Worm (Caenorhabditis elegans) whole organism, young adult: ENCODE results near the gene Y60A3A.25.

Experiments
- B0035.1 ChIP-seq: sonication (generic microtip); optimal IDR thresholded peaks from 2 replicates; lab custom pipeline; 2016; ENCODE audit warnings: missing genetic modification characterization, mild to moderate bottlenecking, missing compliant biosample characterization, missing genotype, missing genetic modification reagents
- B0261.1 ChIP-seq: sonication (generic microtip); optimal IDR thresholded peaks from 2 replicates; lab custom pipeline; 2016; ENCODE audit warnings: mild to moderate bottlenecking, missing genetic modification characterization, moderate library complexity, missing compliant biosample characterization
- D2030.7 ChIP-seq: fragments of 200-800 bp; sonication (Bioruptor generic); IDR thresholded peaks from 2 replicates; pipeline ENCODE4 v1.3.6; 2022; ENCODE audit warnings: missing genetic modification reagents, missing genetic modification characterization, missing compliant biosample characterization
- F22D6.2 ChIP-seq: sonication (generic microtip); optimal IDR thresholded peaks from 2 replicates; lab custom pipeline; 2016; ENCODE audit warnings: mild to moderate bottlenecking, missing genetic modification characterization, missing compliant biosample characterization
- F37B4.10 ChIP-seq: fragments of 200-800 bp; sonication (Bioruptor generic); IDR thresholded peaks from 2 replicates; pipeline ENCODE4 v1.3.6; 2022; ENCODE audit warnings: missing genetic modification characterization, missing compliant biosample characterization
- F57C9.4 ChIP-seq: sonication (generic microtip); optimal IDR thresholded peaks from 2 replicates; lab custom pipeline; 2017; ENCODE audit warnings: mild to moderate bottlenecking, missing genetic modification characterization, missing compliant biosample characterization
- T07F8.4 ChIP-seq: sonication (generic microtip); optimal IDR thresholded peaks from 2 replicates; lab custom pipeline; 2016; ENCODE audit warnings: mild to moderate bottlenecking, missing genetic modification characterization, moderate library complexity, missing compliant biosample characterization
- Y67H2A.10 ChIP-seq: fragments of 200-800 bp; sonication (Bioruptor generic); conservative IDR thresholded peaks from 2 replicates; pipeline ENCODE4 v1.3.6; 2022; ENCODE audit warnings: missing genetic modification reagents, missing genetic modification characterization, missing compliant biosample characterization
- Y95B8A.8 ChIP-seq: fragments of 200-800 bp; sonication (Bioruptor generic); IDR thresholded peaks from 2 replicates; pipeline ENCODE4 v1.3.6; 2022; ENCODE audit warnings: missing genetic modification reagents, missing genetic modification characterization, missing compliant biosample characterization
- atf-7 ChIP-seq: sonication (generic microtip); optimal IDR thresholded peaks from 2 replicates; lab custom pipeline; 2017; ENCODE audit warnings: mild to moderate bottlenecking, missing genetic modification characterization, missing compliant biosample characterization
- attf-3 ChIP-seq: fragments of 200-800 bp; sonication (Bioruptor generic); conservative IDR thresholded peaks from 2 replicates; pipeline ENCODE4 v1.3.6; 2022; ENCODE audit warnings: missing genetic modification reagents, missing genetic modification characterization, missing compliant biosample characterization
- bed-1 ChIP-seq: fragments of 200-800 bp; sonication (Bioruptor generic); IDR thresholded peaks from 2 replicates; pipeline ENCODE4 v1.3.6; 2022; ENCODE audit warnings: missing genetic modification reagents, missing genetic modification characterization, missing compliant biosample characterization
- cebp-1 ChIP-seq, 2 experiments: fragments of 200-800 bp in 1 of 2; sonication (Bioruptor generic) in 1 of 2; sonication (generic microtip) in 1 of 2; IDR thresholded peaks in 1 of 2; optimal IDR thresholded peaks in 1 of 2; 2 replicates each; pipeline versions ENCODE4 v1.3.6 to Lab custom; 2017 to 2022; ENCODE audit warnings: missing compliant biosample characterization in 2 of 2, missing genetic modification characterization in 2 of 2, mild to moderate bottlenecking in 1 of 2, missing genetic modification reagents in 1 of 2, moderate library complexity in 1 of 2
- ceh-100 ChIP-seq: fragments of 200-800 bp; sonication (Bioruptor generic); IDR thresholded peaks from 2 replicates; pipeline ENCODE4 v1.3.6; 2022; ENCODE audit warnings: missing genetic modification reagents, missing genetic modification characterization, missing compliant biosample characterization
- dox-1 ChIP-seq: fragments of 200-800 bp; sonication (Bioruptor generic); IDR thresholded peaks from 2 replicates; pipeline ENCODE4 v1.3.6; 2022; ENCODE audit warnings: missing genetic modification reagents, missing genetic modification characterization, missing compliant biosample characterization
- dpff-1 ChIP-seq: sonication (generic microtip); optimal IDR thresholded peaks from 2 replicates; lab custom pipeline; 2017; ENCODE audit warnings: mild to moderate bottlenecking, missing genetic modification characterization, missing compliant biosample characterization
- egl-44 ChIP-seq: fragments of 200-800 bp; sonication (Bioruptor generic); IDR thresholded peaks from 2 replicates; pipeline ENCODE4 v1.3.6; 2022; ENCODE audit warnings: missing genetic modification reagents, missing genetic modification characterization, missing compliant biosample characterization
- egrh-3 ChIP-seq: fragments of 200-800 bp; sonication (Bioruptor generic); IDR thresholded peaks from 2 replicates; pipeline ENCODE4 v1.3.6; 2022; ENCODE audit warnings: missing genetic modification reagents, missing genetic modification characterization, missing compliant biosample characterization
- hsf-1 ChIP-seq: fragments of 200-800 bp; sonication (Bioruptor generic); IDR thresholded peaks from 2 replicates; pipeline ENCODE4 v1.3.6; 2022; ENCODE audit warnings: missing genetic modification reagents, missing genetic modification characterization, missing compliant biosample characterization
- lag-1 ChIP-seq: fragments of 200-800 bp; sonication (Bioruptor generic); IDR thresholded peaks from 2 replicates; pipeline ENCODE4 v1.3.6; 2022; ENCODE audit warnings: missing genetic modification reagents, missing genetic modification characterization, missing compliant biosample characterization
- let-607 ChIP-seq, 2 experiments: fragments of 200-800 bp in 1 of 2; sonication (Bioruptor generic) in 1 of 2; sonication (generic microtip) in 1 of 2; optimal IDR thresholded peaks; 2 replicates each; lab custom pipeline; 2016 to 2018; ENCODE audit warnings: mild to moderate bottlenecking in 2 of 2, missing compliant biosample characterization in 2 of 2, missing genetic modification characterization in 2 of 2, moderate library complexity in 2 of 2, missing genotype in 1 of 2
- lir-1 ChIP-seq: fragments of 200-800 bp; sonication (Bioruptor generic); conservative IDR thresholded peaks from 2 replicates; pipeline ENCODE4 v1.3.6; 2022; ENCODE audit warnings: missing genetic modification reagents, missing genetic modification characterization, missing compliant biosample characterization
- madf-8 ChIP-seq: fragments of 200-800 bp; sonication (Bioruptor generic); conservative IDR thresholded peaks from 2 replicates; pipeline ENCODE4 v1.3.6; 2022; ENCODE audit warnings: missing genetic modification reagents, missing genetic modification characterization, missing compliant biosample characterization
- mxl-1 ChIP-seq: sonication (generic microtip); optimal IDR thresholded peaks from 2 replicates; lab custom pipeline; 2016; ENCODE audit warnings: missing genetic modification characterization, missing compliant biosample characterization
- nfya-2 ChIP-seq: fragments of 200-800 bp; sonication (Bioruptor generic); IDR thresholded peaks from 2 replicates; pipeline ENCODE4 v1.3.6; 2022; ENCODE audit warnings: missing genetic modification reagents, missing genetic modification characterization, missing compliant biosample characterization
- nhr-80 ChIP-seq: sonication (generic microtip); optimal IDR thresholded peaks from 2 replicates; lab custom pipeline; 2016; ENCODE audit warnings: missing genetic modification characterization, missing compliant biosample characterization
- rec-8 ChIP-seq, 2 experiments: sonication (generic microtip); optimal IDR thresholded peaks; 2 replicates each; lab custom pipeline; 2016; ENCODE audit warnings: mild to moderate bottlenecking in 2 of 2, missing genetic modification characterization in 2 of 2, missing genetic modification reagents in 2 of 2, missing genotype in 2 of 2, missing biosample characterization in 1 of 2, missing compliant biosample characterization in 1 of 2, moderate library complexity in 1 of 2
- sea-2 ChIP-seq: fragments of 200-800 bp; sonication (Bioruptor generic); IDR thresholded peaks from 2 replicates; pipeline ENCODE4 v1.3.6; 2022; ENCODE audit warnings: missing genetic modification characterization, missing compliant biosample characterization
- snpc-1.1 ChIP-seq: sonication (generic microtip); optimal IDR thresholded peaks from 2 replicates; lab custom pipeline; 2017; ENCODE audit warnings: missing genetic modification characterization, mild to moderate bottlenecking, missing compliant biosample characterization, antibody characterized with exemption, moderate library complexity, missing genotype, missing genetic modification reagents; ENCODE audit not compliant: insufficient read depth
- snpc-4 ChIP-seq, 5 experiments: fragments of 150-350 bp in 1 of 5; sonication (generic microtip) in 4 of 5; optimal IDR thresholded peaks; 2 replicates each; lab custom pipeline; 2014 to 2018; ENCODE audit warnings: missing genetic modification characterization in 5 of 5, missing biosample characterization in 3 of 5, antibody characterized with exemption in 2 of 5, mild to moderate bottlenecking in 2 of 5, missing compliant biosample characterization in 2 of 5, missing genotype in 2 of 5, moderate library complexity in 2 of 5, missing genetic modification reagents in 1 of 5
- tlf-1 ChIP-seq: fragments of 200-800 bp; sonication (Bioruptor generic); optimal IDR thresholded peaks from 2 replicates; lab custom pipeline; 2018; ENCODE audit warnings: mild to moderate bottlenecking, missing genetic modification characterization, missing compliant biosample characterization
- unc-62 ChIP-seq: fragments of 150-350 bp; optimal IDR thresholded peaks from 2 replicates; lab custom pipeline; 2014; ENCODE audit warnings: missing biosample characterization, missing genetic modification reagents, missing genetic modification characterization
- zfh-2 ChIP-seq: fragments of 200-800 bp; sonication (Bioruptor generic); conservative IDR thresholded peaks from 2 replicates; pipeline ENCODE4 v1.3.6; 2022; ENCODE audit warnings: missing genetic modification reagents, missing genetic modification characterization, missing compliant biosample characterization
- ztf-22 ChIP-seq: fragments of 200-800 bp; sonication (Bioruptor generic); optimal IDR thresholded peaks from 2 replicates; lab custom pipeline; 2018; ENCODE audit warnings: mild to moderate bottlenecking, missing genetic modification characterization, moderate library complexity, missing compliant biosample characterization
- ztf-25 ChIP-seq: fragments of 200-800 bp; sonication (Bioruptor generic); IDR thresholded peaks from 2 replicates; pipeline ENCODE4 v1.3.6; 2022; ENCODE audit warnings: missing genetic modification reagents, missing genetic modification characterization, missing compliant biosample characterization

The Y60A3A.25 gene

ce11 chrV:19997481-19997880 lies 3.5 kb upstream of the Y60A3A.25 start:
- TF ChIP-seq D2030.7 (no peak), egl-44 (GFP tag; lab: Robert Waterston, UW) (no peak), zfh-2 (GFP tag; lab: Robert Waterston, UW) (peak; percentile 77), B0261.1 (tag; lab: Kevin White, UChicago) (no peak), dox-1 (GFP tag; lab: Robert Waterston, UW) (peak; percentile 31; the same call in 1 of the 2 replicates), Y95B8A.8 (no peak), mxl-1 (tag; lab: Kevin White, UChicago) (no peak), egrh-3 (GFP tag; lab: Robert Waterston, UW) (peak; percentile 29; the same call in 1 of the 2 replicates), let-607 (tag; optimal IDR thresholded peaks at IDR 0.05; lab: Kevin White, UChicago) (no peak)

ce11 chrV:19994665-19995064 lies 672 bp upstream of the Y60A3A.25 start:
- TF ChIP-seq nhr-80 (tag; lab: Kevin White, UChicago) (peak; percentile 51), lir-1 (no peak), atf-7 (tag; lab: Kevin White, UChicago) (no peak)

DNA sequence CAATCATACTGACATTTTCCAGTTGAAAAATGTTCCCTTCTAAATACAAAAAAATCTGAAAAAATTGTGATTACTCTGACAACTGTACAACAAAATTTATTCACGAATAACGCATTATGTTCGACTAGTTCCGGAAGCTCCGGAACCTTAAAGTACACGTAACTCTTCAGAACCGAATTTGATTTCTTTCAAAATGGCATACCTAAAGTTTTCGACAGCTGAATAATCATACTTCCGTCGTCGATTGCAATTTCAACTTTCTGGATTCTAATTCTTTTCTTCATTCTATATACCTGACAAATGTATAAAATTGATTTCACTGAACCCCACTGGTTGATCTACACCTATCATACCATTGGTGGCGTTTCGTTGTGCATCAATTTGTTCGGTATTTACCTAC lies 6.3 kb downstream of the Y60A3A.25 start, which contains the start of gene sri-67:
TSS of gene sri-67 (plus strand) at position 301 of the 400 bp plus-strand sequence.
- TF ChIP-seq F37B4.10 (GFP tag; lab: Robert Waterston, UW) (no peak), mxl-1 (tag; lab: Kevin White, UChicago) (no peak), B0261.1 (tag; lab: Kevin White, UChicago) (no peak), ztf-22 (no peak)
- TF ChIP-seq, all 124 proteins: peak for 0

- TF ChIP-seq snpc-1.1 (tag; lab: Kevin White, UChicago) (peak; percentile 58), snpc-4 (GFP tag; optimal IDR thresholded peaks at IDR 0.05; lab: Kevin White, UChicago) (no peak), snpc-4 (tag; optimal IDR thresholded peaks at IDR 0.05; lab: Kevin White, UChicago) (peak in 2 of 4 experiments; percentile 69 to 75), sea-2 (GFP tag; lab: Robert Waterston, UW) (no peak), bed-1 (0 out of 2 replicates have a peak, but pooled peaks have one; percentile 52), ztf-25 (no peak), hsf-1 (GFP tag; lab: Robert Waterston, UW) (no peak), tlf-1 (no peak)
These were observed 7.2 kb downstream of the Y60A3A.25 start for ce11 chrV:19986788-19987187.

DNA sequence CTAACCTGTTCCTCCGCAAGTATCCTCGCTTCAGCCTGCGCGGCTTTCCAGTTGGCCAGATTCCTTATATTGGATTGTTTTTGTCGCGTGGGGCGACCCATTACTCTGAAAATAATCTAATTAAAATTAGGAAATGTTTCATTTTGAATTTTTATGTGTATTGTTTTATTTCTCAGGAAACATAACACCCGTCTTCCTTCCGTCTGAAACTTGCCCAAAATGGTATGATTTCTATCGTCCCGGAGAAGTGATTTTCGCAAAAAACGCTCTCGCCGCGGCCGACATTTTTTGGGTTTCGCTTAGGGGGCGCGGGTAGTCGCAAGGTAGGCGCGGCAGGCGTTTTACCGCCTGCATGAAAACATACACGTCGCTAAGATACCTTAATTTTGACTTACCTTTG lies 7.8 kb downstream of the Y60A3A.25 start, which contains the start of gene clec-260:
TSS of gene clec-260 (minus strand) at position 101 of the 400 bp plus-strand sequence.
- TF ChIP-seq ceh-100 (GFP tag; lab: Robert Waterston, UW), result no peak
- TF ChIP-seq lag-1 (GFP tag; lab: Robert Waterston, UW), result no peak
- no peak for TF ChIP-seq F22D6.2
- TF ChIP-seq rec-8 (tag; optimal IDR thresholded peaks at IDR 0.05; lab: Kevin White, UChicago), result no peak
- no peak for TF ChIP-seq egrh-3 (GFP tag; lab: Robert Waterston, UW)
- TF ChIP-seq attf-3 (GFP tag; lab: Robert Waterston, UW), result no peak
- TF ChIP-seq madf-8 (GFP tag; lab: Robert Waterston, UW), result no peak
- no peak for TF ChIP-seq cebp-1 (GFP tag; IDR thresholded peaks at IDR 0.05; lab: Robert Waterston, UW)
- TF ChIP-seq cebp-1 (tag; optimal IDR thresholded peaks at IDR 0.05; lab: Kevin White, UChicago), result no peak
- no peak for TF ChIP-seq mxl-1 (tag; lab: Kevin White, UChicago)
- TF ChIP-seq unc-62, result no peak
- no peak for TF ChIP-seq F57C9.4
- TF ChIP-seq B0035.1 (tag; lab: Kevin White, UChicago), result no peak
- no peak for TF ChIP-seq dpff-1 (tag; lab: Kevin White, UChicago)
- TF ChIP-seq T07F8.4 (tag; lab: Kevin White, UChicago), result no peak
- TF ChIP-seq F37B4.10 (GFP tag; lab: Robert Waterston, UW), result no peak
- TF ChIP-seq Y67H2A.10 (GFP tag; lab: Robert Waterston, UW), result no peak
- TF ChIP-seq nfya-2 (GFP tag; lab: Robert Waterston, UW), result no peak
- TF ChIP-seq, all 124 proteins: peak for 0
